Worm (Caenorhabditis elegans): Measurements from ENCODE around the gene abu-14.

- no peak for TF ChIP-seq snpc-4 (tag; optimal IDR thresholded peaks at IDR 0.05)
- TF ChIP-seq nhr-237 (tag; optimal IDR thresholded peaks at IDR 0.05): no peak
- TF ChIP-seq fkh-10 (GFP tag; optimal IDR thresholded peaks at IDR 0.05): no peak
- TF ChIP-seq elt-2 (tag; optimal IDR thresholded peaks at IDR 0.05): peak; percentile 14
- TF ChIP-seq nhr-23 (tag; optimal IDR thresholded peaks at IDR 0.05): no peak
- TF ChIP-seq sea-2 (GFP tag; optimal IDR thresholded peaks at IDR 0.05): no peak
- TF ChIP-seq ama-1 (optimal IDR thresholded peaks at IDR 0.05): peak; percentile 24
- TF ChIP-seq nhr-67 (tag; optimal IDR thresholded peaks at IDR 0.05): no peak
- TF ChIP-seq nhr-12 (tag; optimal IDR thresholded peaks at IDR 0.05): no peak
Measured at ce11 chrII:9242804-9243203, 15.8 kb upstream of the abu-14 start.
